Worm (Caenorhabditis elegans) whole organism, midembryonic: ENCODE results near the gene srbc-31.
"Not testable (repeated sequence)": the region's sequence is repeated elsewhere in the genome, so short reads cannot be mapped to it uniquely, and the experiment has no call there.

ENCODE experiments used
- T22C8.4 ChIP-seq: fragments of 200-800 bp; sonication (Bioruptor generic); IDR thresholded peaks from 2 replicates; pipeline ENCODE4 v1.3.6; 2022; ENCODE audit warnings: missing genetic modification characterization, missing compliant biosample characterization
- cog-1 ChIP-seq: sonication (generic microtip); optimal IDR thresholded peaks from 2 replicates; lab custom pipeline; 2016; ENCODE audit warnings: missing genetic modification characterization, missing compliant biosample characterization
- flt-1 ChIP-seq: fragments of 200-800 bp; sonication (Bioruptor generic); IDR thresholded peaks from 2 replicates; pipeline ENCODE4 v1.3.6; 2022; ENCODE audit warnings: missing genetic modification characterization, missing compliant biosample characterization
- klf-2 ChIP-seq: fragments of 200-800 bp; sonication (Bioruptor generic); conservative IDR thresholded peaks from 2 replicates; pipeline ENCODE4 v1.3.6; 2022; ENCODE audit warnings: missing genetic modification reagents, missing genetic modification characterization, missing compliant biosample characterization
- med-1 ChIP-seq: sonication (generic microtip); optimal IDR thresholded peaks from 2 replicates; lab custom pipeline; 2017; ENCODE audit warnings: missing genetic modification characterization, mild to moderate bottlenecking, missing compliant biosample characterization, antibody characterized with exemption, missing genetic modification reagents; ENCODE audit not compliant: insufficient read depth
- ref-1 ChIP-seq: fragments of 200-800 bp; sonication (Bioruptor generic); conservative IDR thresholded peaks from 2 replicates; pipeline ENCODE4 v1.3.6; 2022; ENCODE audit warnings: missing genetic modification reagents, missing genetic modification characterization, missing compliant biosample characterization
- tab-1 ChIP-seq: fragments of 200-800 bp; sonication (Bioruptor generic); IDR thresholded peaks from 2 replicates; pipeline ENCODE4 v1.3.6; 2022; ENCODE audit warnings: missing genetic modification characterization, missing compliant biosample characterization
- ztf-23 ChIP-seq: fragments of 200-800 bp; sonication (Bioruptor generic); IDR thresholded peaks from 2 replicates; pipeline ENCODE4 v1.3.6; 2022; ENCODE audit warnings: missing genetic modification reagents, missing genetic modification characterization, missing compliant biosample characterization
- ztf-29 ChIP-seq: fragments of 200-800 bp; sonication (Bioruptor generic); IDR thresholded peaks from 2 replicates; pipeline ENCODE4 v1.3.6; 2022; ENCODE audit warnings: missing genetic modification reagents, missing genetic modification characterization, missing compliant biosample characterization

srbc-31 gene

ce11 chrV:3477496-3477895, at the start of gene srbc-31:
srbc-31 (minus strand) TSS chrV:3477596.
- no peak for TF ChIP-seq med-1

- no peak for TF ChIP-seq klf-2 (GFP tag; lab: Robert Waterston, UW)
- TF ChIP-seq cog-1: no peak
- no peak for TF ChIP-seq tab-1 (GFP tag; lab: Robert Waterston, UW)
- no peak for TF ChIP-seq ztf-29 (GFP tag; lab: Robert Waterston, UW)
- no peak for TF ChIP-seq ztf-23
- TF ChIP-seq med-1: no peak
These were observed 49.5 kb upstream of the srbc-31 start, which contains the start of gene str-260 for ce11 chrV:3526882-3527281. str-260 (plus strand) TSS chrV:3527182.

- TF ChIP-seq flt-1 (GFP tag; lab: Robert Waterston, UW) (no peak), med-1 (no peak), ztf-23 (no peak), T22C8.4 (GFP tag; lab: Robert Waterston, UW) (no peak)
These were observed 47.6 kb upstream of the srbc-31 start, which contains the start of gene T24A6.7 for ce11 chrV:3524970-3525369. T24A6.7 (plus strand) TSS chrV:3525270.

- no peak for TF ChIP-seq ztf-29 (GFP tag; lab: Robert Waterston, UW)
- TF ChIP-seq cog-1: no peak
- no peak for TF ChIP-seq flt-1 (GFP tag; lab: Robert Waterston, UW)
- no peak for TF ChIP-seq T22C8.4 (GFP tag; lab: Robert Waterston, UW)
These were observed 45.9 kb upstream of the srbc-31 start, which contains the start of gene irg-1 for ce11 chrV:3523262-3523661. irg-1 (plus strand) TSS chrV:3523587.

ce11 chrV:3520412-3520811, 43.0 kb upstream of the srbc-31 start:
- peak; percentile 65; the same call in 1 of the 2 replicates for TF ChIP-seq flt-1 (GFP tag; lab: Robert Waterston, UW)

ce11 chrV:3517889-3518288, 40.5 kb upstream of the srbc-31 start, which contains the start of gene str-227:
str-227 (plus strand) TSS chrV:3518189.
- TF ChIP-seq ztf-29 (GFP tag; lab: Robert Waterston, UW): no peak
- TF ChIP-seq klf-2 (GFP tag; lab: Robert Waterston, UW): no peak
- TF ChIP-seq ztf-23: no peak
- TF ChIP-seq med-1: no peak
- TF ChIP-seq T22C8.4 (GFP tag; lab: Robert Waterston, UW): no peak
- no peak for TF ChIP-seq tab-1 (GFP tag; lab: Robert Waterston, UW)
- TF ChIP-seq ref-1: no peak
- no peak for TF ChIP-seq flt-1 (GFP tag; lab: Robert Waterston, UW)
- no peak for TF ChIP-seq cog-1

ce11 chrV:3512381-3512780, 35.0 kb upstream of the srbc-31 start, which contains the start of gene str-226:
str-226 (plus strand) TSS chrV:3512681.
- TF ChIP-seq ztf-29 (GFP tag; lab: Robert Waterston, UW) (no peak), med-1 (no peak), ref-1 (no peak), T22C8.4 (GFP tag; lab: Robert Waterston, UW) (no peak), tab-1 (GFP tag; lab: Robert Waterston, UW) (no peak), ztf-23 (no peak), klf-2 (GFP tag; lab: Robert Waterston, UW) (no peak), flt-1 (GFP tag; lab: Robert Waterston, UW) (no peak), cog-1 (no peak)

ce11 chrV:3509878-3510277, 32.5 kb upstream of the srbc-31 start, which contains the start of gene str-228:
str-228 (plus strand) TSS chrV:3510178.
- TF ChIP-seq ztf-23: no peak
- TF ChIP-seq med-1: no peak
- TF ChIP-seq klf-2 (GFP tag; lab: Robert Waterston, UW): no peak
- no peak for TF ChIP-seq flt-1 (GFP tag; lab: Robert Waterston, UW)
- TF ChIP-seq T22C8.4 (GFP tag; lab: Robert Waterston, UW): no peak
- TF ChIP-seq ref-1: no peak
- TF ChIP-seq ztf-29 (GFP tag; lab: Robert Waterston, UW): no peak
- TF ChIP-seq cog-1: no peak
- no peak for TF ChIP-seq tab-1 (GFP tag; lab: Robert Waterston, UW)

- TF ChIP-seq med-1 (no peak), klf-2 (GFP tag; lab: Robert Waterston, UW) (no peak), tab-1 (GFP tag; lab: Robert Waterston, UW) (no peak), T22C8.4 (GFP tag; lab: Robert Waterston, UW) (no peak), flt-1 (GFP tag; lab: Robert Waterston, UW) (no peak), ref-1 (no peak), ztf-23 (no peak), cog-1 (no peak), ztf-29 (GFP tag; lab: Robert Waterston, UW) (no peak)
These were observed 30.3 kb upstream of the srbc-31 start, which contains the start of gene str-225 for ce11 chrV:3507691-3508090. str-225 (plus strand) TSS chrV:3507822.

- TF ChIP-seq ztf-29 (GFP tag; lab: Robert Waterston, UW); med-1; tab-1 (GFP tag; lab: Robert Waterston, UW): not testable (repeated sequence)
These were observed 28.9 kb upstream of the srbc-31 start, which contains the start of gene ugt-64 for ce11 chrV:3506252-3506651. ugt-64 (minus strand) TSS chrV:3506352.

ce11 chrV:3505745-3506144, 28.3 kb upstream of the srbc-31 start:
- TF ChIP-seq tab-1 (GFP tag; lab: Robert Waterston, UW) (no peak), cog-1 (no peak), ztf-23 (no peak), med-1 (no peak), flt-1 (GFP tag; lab: Robert Waterston, UW) (no peak), ztf-29 (GFP tag; lab: Robert Waterston, UW) (no peak), ref-1 (no peak), T22C8.4 (GFP tag; lab: Robert Waterston, UW) (no peak), klf-2 (GFP tag; lab: Robert Waterston, UW) (no peak)
